Fruit fly (Drosophila melanogaster) whole organism, wandering third instar larva: ENCODE measurements around the gene Grip91.

ENCODE experiments used
- Abd-B ChIP-seq: fragments of >200 bp; optimal IDR thresholded peaks from 2 replicates; lab custom pipeline; 2017; ENCODE audit warnings: missing biosample characterization, missing genetic modification characterization
- CG32264 ChIP-seq: fragments of 200-800 bp; sonication (Bioruptor generic); optimal IDR thresholded peaks from 2 replicates; lab custom pipeline; 2016; ENCODE audit warnings: missing biosample characterization, missing genetic modification characterization
- CG9705 ChIP-seq: fragments of 200-800 bp; sonication (Bioruptor generic); optimal IDR thresholded peaks from 2 replicates; lab custom pipeline; 2018; ENCODE audit warnings: missing biosample characterization, mild to moderate bottlenecking, missing genetic modification characterization
- CrebA ChIP-seq: fragments of 200-800 bp; sonication (Bioruptor generic); optimal IDR thresholded peaks from 2 replicates; lab custom pipeline; 2016; ENCODE audit warnings: missing biosample characterization, mild to moderate bottlenecking, missing genetic modification characterization, borderline replicate concordance
- Dfd ChIP-seq: fragments of >200 bp; optimal IDR thresholded peaks from 2 replicates; lab custom pipeline; 2017; ENCODE audit warnings: missing biosample characterization, missing genetic modification characterization
- Dif ChIP-seq: fragments of 200-275, 200-300 bp; sonication (Bioruptor generic); optimal IDR thresholded peaks from 2 replicates; lab custom pipeline; 2018; ENCODE audit warnings: missing biosample characterization, missing genetic modification characterization; ENCODE audit not compliant: partially characterized antibody
- GATAd ChIP-seq: sonication (Bioruptor generic); optimal IDR thresholded peaks from 2 replicates; lab custom pipeline; 2016; ENCODE audit warnings: missing biosample characterization, missing genetic modification characterization
- HLH106 ChIP-seq: fragments of 200-800 bp; optimal IDR thresholded peaks from 3 replicates; lab custom pipeline; 2019; ENCODE audit warnings: missing biosample characterization, mild to moderate bottlenecking, missing genetic modification characterization, moderate library complexity
- Hnf4 ChIP-seq: fragments of 200-800 bp; sonication (Bioruptor generic); optimal IDR thresholded peaks from 2 replicates; lab custom pipeline; 2016; ENCODE audit warnings: missing biosample characterization, mild to moderate bottlenecking, missing genetic modification characterization
- Hr78 ChIP-seq: fragments of >200 bp; optimal IDR thresholded peaks from 2 replicates; lab custom pipeline; 2017; ENCODE audit warnings: missing biosample characterization, missing genetic modification characterization
- Hr83 ChIP-seq: fragments of 200-300 bp; sonication (Bioruptor generic); optimal IDR thresholded peaks from 2 replicates; lab custom pipeline; 2016; ENCODE audit warnings: missing biosample characterization, mild to moderate bottlenecking, missing genetic modification characterization, moderate library complexity; ENCODE audit not compliant: poor library complexity, severe bottlenecking
- Jra ChIP-seq: sonication (Bioruptor generic); optimal IDR thresholded peaks from 2 replicates; lab custom pipeline; 2016; ENCODE audit warnings: missing biosample characterization, missing genetic modification characterization
- Mio ChIP-seq: sonication (Bioruptor generic); optimal IDR thresholded peaks from 2 replicates; lab custom pipeline; 2016; ENCODE audit warnings: missing biosample characterization, missing genetic modification characterization
- Myc ChIP-seq: fragments of >200 bp; optimal IDR thresholded peaks from 2 replicates; lab custom pipeline; 2017
- N ChIP-seq: fragments of >200 bp; optimal IDR thresholded peaks from 2 replicates; lab custom pipeline; 2018; ENCODE audit warnings: missing biosample characterization, missing external identifiers, missing genetic modification characterization
- OdsH ChIP-seq: fragments of 200-800 bp; sonication (Bioruptor generic); optimal IDR thresholded peaks from 2 replicates; lab custom pipeline; 2016; ENCODE audit warnings: missing biosample characterization, mild to moderate bottlenecking, missing genetic modification characterization
- Rel ChIP-seq, 2 experiments: fragments of 200-800 bp; sonication (Bioruptor generic) in 1 of 2; optimal IDR thresholded peaks; 2 replicates in 1 of 2; 3 replicates in 1 of 2; lab custom pipeline; 2016 to 2019; ENCODE audit warnings: mild to moderate bottlenecking in 2 of 2, missing biosample characterization in 2 of 2, missing genetic modification characterization in 2 of 2, moderate library complexity in 1 of 2
- Sp1 ChIP-seq: fragments of 200-800 bp; sonication (Bioruptor generic); optimal IDR thresholded peaks from 3 replicates; lab custom pipeline; 2019; ENCODE audit warnings: missing biosample characterization, mild to moderate bottlenecking, missing genetic modification characterization, moderate library complexity
- Vsx2 ChIP-seq: fragments of 200-300, 225-300 bp; sonication (Bioruptor generic); optimal IDR thresholded peaks from 2 replicates; lab custom pipeline; 2018; ENCODE audit warnings: missing biosample characterization, missing genetic modification characterization; ENCODE audit not compliant: partially characterized antibody
- br ChIP-seq: fragments of 200-800 bp; sonication (Bioruptor generic); optimal IDR thresholded peaks from 2 replicates; lab custom pipeline; 2016; ENCODE audit warnings: missing biosample characterization, missing genetic modification characterization
- brk ChIP-seq: fragments of 200-800 bp; sonication (Bioruptor generic); optimal IDR thresholded peaks from 2 replicates; lab custom pipeline; 2016; ENCODE audit warnings: missing biosample characterization, mild to moderate bottlenecking, missing genetic modification characterization
- dl ChIP-seq, 2 experiments: fragments of 175-275, 200-275 bp in 1 of 2; fragments of 200-275 bp in 1 of 2; sonication (Bioruptor generic); optimal IDR thresholded peaks; lab custom pipeline; 2018; ENCODE audit warnings: mild to moderate bottlenecking in 2 of 2, missing biosample characterization in 2 of 2, missing genetic modification characterization in 2 of 2, moderate library complexity in 2 of 2; ENCODE audit not compliant: partially characterized antibody in 2 of 2, insufficient read depth in 1 of 2
- dmrt93B ChIP-seq: fragments of 200-800 bp; sonication (Bioruptor generic); optimal IDR thresholded peaks from 2 replicates; lab custom pipeline; 2018; ENCODE audit warnings: missing biosample characterization, mild to moderate bottlenecking, missing genetic modification characterization
- dsf ChIP-seq: sonication (Bioruptor generic); optimal IDR thresholded peaks from 2 replicates; lab custom pipeline; 2016; ENCODE audit warnings: missing biosample characterization, missing genetic modification characterization, borderline replicate concordance
- ey ChIP-seq: fragments of 200-800 bp; sonication (Bioruptor generic); optimal IDR thresholded peaks from 2 replicates; lab custom pipeline; 2016; ENCODE audit warnings: missing biosample characterization, missing genetic modification characterization
- foxo ChIP-seq, 2 experiments: fragments of 200-800 bp; sonication (Bioruptor generic); optimal IDR thresholded peaks; 2 replicates in 1 of 2; 3 replicates in 1 of 2; lab custom pipeline; 2016 to 2017; ENCODE audit warnings: missing biosample characterization in 2 of 2, missing genetic modification characterization in 2 of 2
- fru ChIP-seq: fragments of 200-800 bp; sonication (Bioruptor generic); optimal IDR thresholded peaks from 3 replicates; lab custom pipeline; 2016; ENCODE audit warnings: missing biosample characterization, mild to moderate bottlenecking, missing genetic modification characterization
- h ChIP-seq: fragments of 200-800 bp; sonication (Bioruptor generic); optimal IDR thresholded peaks from 3 replicates; lab custom pipeline; 2016; ENCODE audit warnings: missing biosample characterization, mild to moderate bottlenecking, missing genetic modification characterization
- jim ChIP-seq: fragments of 175-275, 200-325 bp; sonication (Bioruptor generic); optimal IDR thresholded peaks from 2 replicates; lab custom pipeline; 2016; ENCODE audit warnings: missing biosample characterization, mild to moderate bottlenecking, missing genetic modification characterization
- lola ChIP-seq: fragments of >200 bp; optimal IDR thresholded peaks from 2 replicates; lab custom pipeline; 2017; ENCODE audit warnings: missing biosample characterization, missing genetic modification characterization
- pan ChIP-seq: fragments of >200 bp; optimal IDR thresholded peaks from 2 replicates; lab custom pipeline; 2017
- psq ChIP-seq: fragments of 200-800 bp; sonication (Bioruptor generic); optimal IDR thresholded peaks from 3 replicates; lab custom pipeline; 2017; ENCODE audit warnings: missing biosample characterization, mild to moderate bottlenecking, missing genetic modification characterization, moderate library complexity
- rgr ChIP-seq: fragments of 200-800 bp; sonication (Bioruptor generic); optimal IDR thresholded peaks from 3 replicates; lab custom pipeline; 2016; ENCODE audit warnings: missing biosample characterization, mild to moderate bottlenecking, missing genetic modification characterization
- sage ChIP-seq: fragments of 200-800 bp; sonication (Bioruptor generic); optimal IDR thresholded peaks from 2 replicates; lab custom pipeline; 2016; ENCODE audit warnings: missing biosample characterization, mild to moderate bottlenecking, missing genetic modification characterization
- sv ChIP-seq: fragments of 200-800 bp; sonication (Bioruptor generic); optimal IDR thresholded peaks from 3 replicates; lab custom pipeline; 2016; ENCODE audit warnings: missing biosample characterization, missing genetic modification characterization
- tai ChIP-seq: sonication (Bioruptor generic); optimal IDR thresholded peaks from 2 replicates; lab custom pipeline; 2016; ENCODE audit warnings: missing biosample characterization, missing genetic modification characterization
- usp ChIP-seq: fragments of >200 bp; optimal IDR thresholded peaks from 2 replicates; lab custom pipeline; 2017; ENCODE audit warnings: missing biosample characterization, missing genetic modification characterization
- woc ChIP-seq: sonication (Bioruptor generic); optimal IDR thresholded peaks from 2 replicates; lab custom pipeline; 2016; ENCODE audit warnings: missing biosample characterization, mild to moderate bottlenecking, missing genetic modification characterization

Grip91 gene

dm6 chrX:13752543-13753046, 8.1 kb upstream of the Grip91 start:
- no peak for TF ChIP-seq fru (GFP tag; lab: Kevin White, UChicago)
- TF ChIP-seq h (GFP tag; lab: Kevin White, UChicago) = no peak
- no peak for TF ChIP-seq lola
- TF ChIP-seq Dfd (GFP tag; lab: Kevin White, UChicago) = no peak
- no peak for TF ChIP-seq Hr83 (GFP tag; lab: Kevin White, UChicago)
- TF ChIP-seq, all 38 proteins: peak for 0

- no peak for TF ChIP-seq CG32264 (GFP tag; lab: Kevin White, UChicago)
- no peak for TF ChIP-seq Rel (GFP tag; optimal IDR thresholded peaks at IDR 0.05; lab: Kevin White, UChicago)
- TF ChIP-seq Rel (tag; optimal IDR thresholded peaks at IDR 0.05; lab: Kevin White, UChicago) = no peak
- no peak for TF ChIP-seq Vsx2
- TF ChIP-seq ey = no peak
- TF ChIP-seq jim (GFP tag; lab: Kevin White, UChicago) = no peak
- TF ChIP-seq sv (GFP tag; lab: Kevin White, UChicago) = no peak
- TF ChIP-seq psq (GFP tag; lab: Kevin White, UChicago) = no peak
- TF ChIP-seq pan (lab: Kevin White, UChicago) = no peak
- no peak for TF ChIP-seq woc (GFP tag; lab: Kevin White, UChicago)
- no peak for TF ChIP-seq Hnf4 (GFP tag; lab: Kevin White, UChicago)
- TF ChIP-seq rgr (GFP tag; lab: Kevin White, UChicago) = no peak
- TF ChIP-seq Jra = no peak
- TF ChIP-seq dl (GFP tag; optimal IDR thresholded peaks at IDR 0.05; lab: Kevin White, UChicago; ENCODE audit: insufficient read depth in 1 of 2, partially characterized antibody in 2 of 2) = no peak
- TF ChIP-seq CrebA = no peak
Observed at dm6 chrX:13749873-13750241, 5.4 kb upstream of the Grip91 start.

- TF ChIP-seq usp = no peak
- TF ChIP-seq brk (GFP tag; lab: Kevin White, UChicago) = no peak
- no peak for TF ChIP-seq Dfd (GFP tag; lab: Kevin White, UChicago)
- TF ChIP-seq Abd-B (GFP tag; lab: Kevin White, UChicago) = no peak
- no peak for TF ChIP-seq sage (GFP tag; lab: Kevin White, UChicago)
- TF ChIP-seq Jra = no peak
- TF ChIP-seq Hnf4 (GFP tag; lab: Kevin White, UChicago) = no peak
- no peak for TF ChIP-seq CG9705 (GFP tag; lab: Kevin White, UChicago)
- peak; percentile 14 for TF ChIP-seq woc (GFP tag; lab: Kevin White, UChicago)
- no peak for TF ChIP-seq CrebA
- no peak for TF ChIP-seq lola
- TF ChIP-seq HLH106 = peak; percentile 38
- TF ChIP-seq sv (GFP tag; lab: Kevin White, UChicago) = peak; percentile 60
- peak; percentile 51 for TF ChIP-seq Sp1 (GFP tag; lab: Kevin White, UChicago)
- no peak for TF ChIP-seq Hr78
- peak; percentile 1 for TF ChIP-seq br (GFP tag; lab: Kevin White, UChicago)
- no peak for TF ChIP-seq Hr83 (GFP tag; lab: Kevin White, UChicago)
- TF ChIP-seq CG32264 (GFP tag; lab: Kevin White, UChicago) = no peak
- no peak for TF ChIP-seq dsf (GFP tag; lab: Kevin White, UChicago)
- no peak for TF ChIP-seq Myc
- no peak for TF ChIP-seq Vsx2
- no peak for TF ChIP-seq tai (GFP tag; lab: Kevin White, UChicago)
- peak; percentile 58 for TF ChIP-seq psq (GFP tag; lab: Kevin White, UChicago)
- TF ChIP-seq dl (GFP tag; optimal IDR thresholded peaks at IDR 0.05; lab: Kevin White, UChicago; ENCODE audit: insufficient read depth in 1 of 2, partially characterized antibody in 2 of 2) = no peak
- TF ChIP-seq fru (GFP tag; lab: Kevin White, UChicago) = peak; percentile 53
- no peak for TF ChIP-seq Mio (GFP tag; lab: Kevin White, UChicago)
- peak; percentile 39 for TF ChIP-seq OdsH (GFP tag; lab: Kevin White, UChicago)
- TF ChIP-seq ey = peak; percentile 42
- TF ChIP-seq Dif = no peak
- no peak for TF ChIP-seq N (GFP tag; lab: Kevin White, UChicago)
- peak in 1 of 2 experiments; percentile 49 for TF ChIP-seq foxo (GFP tag; optimal IDR thresholded peaks at IDR 0.05; lab: Kevin White, UChicago)
- TF ChIP-seq rgr (GFP tag; lab: Kevin White, UChicago) = peak; percentile 41
- TF ChIP-seq GATAd (GFP tag; lab: Kevin White, UChicago) = no peak
- TF ChIP-seq Rel (GFP tag; optimal IDR thresholded peaks at IDR 0.05; lab: Kevin White, UChicago) = no peak
- peak; percentile 42 for TF ChIP-seq Rel (tag; optimal IDR thresholded peaks at IDR 0.05; lab: Kevin White, UChicago)
- TF ChIP-seq pan (lab: Kevin White, UChicago) = no peak
- no peak for TF ChIP-seq jim (GFP tag; lab: Kevin White, UChicago)
- TF ChIP-seq dmrt93B = peak; percentile 16
- peak; percentile 25 for TF ChIP-seq h (GFP tag; lab: Kevin White, UChicago)
Observed at dm6 chrX:13748906-13749872, 4.7 kb upstream of the Grip91 start.
